Fruit fly (Drosophila melanogaster) whole organism, embryonic: Measurements from ENCODE around the gene CG5937.

Source experiments
- Atf3 ChIP-seq: fragments of 200-800 bp; sonication (Bioruptor generic); optimal IDR thresholded peaks from 3 replicates; lab custom pipeline; 2016; ENCODE audit warnings: missing biosample characterization, missing genetic modification characterization
- Bgb ChIP-seq: fragments of 200-800 bp; sonication (Bioruptor generic); IDR thresholded peaks from 2 replicates; pipeline ENCODE4 v1.3.6; 2022; ENCODE audit warnings: missing biosample characterization, missing genetic modification characterization; ENCODE audit not compliant: partially characterized antibody
- CG10959 ChIP-seq: fragments of 200-800 bp; sonication (Bioruptor generic); IDR thresholded peaks from 2 replicates; pipeline ENCODE4 v1.3.6; 2022; ENCODE audit warnings: missing biosample characterization, missing genetic modification characterization
- CG11085 ChIP-seq: fragments of 200-800 bp; sonication (Bioruptor generic); IDR thresholded peaks from 2 replicates; pipeline ENCODE4 v1.3.6; 2022; ENCODE audit warnings: missing biosample characterization, missing genetic modification characterization
- CG11456 ChIP-seq: fragments of 200-800 bp; sonication (Bioruptor generic); IDR thresholded peaks from 3 replicates; pipeline ENCODE4 v1.3.6; 2022; ENCODE audit warnings: missing biosample characterization, missing genetic modification characterization
- CG12071 ChIP-seq: fragments of 200-800 bp; sonication (Bioruptor generic); optimal IDR thresholded peaks from 3 replicates; lab custom pipeline; 2018; ENCODE audit warnings: missing biosample characterization, mild to moderate bottlenecking, missing genetic modification characterization
- CG12219 ChIP-seq: fragments of 200-800 bp; sonication (Bioruptor generic); optimal IDR thresholded peaks from 3 replicates; lab custom pipeline; 2018; ENCODE audit warnings: missing biosample characterization, mild to moderate bottlenecking, missing genetic modification characterization
- CG15073 ChIP-seq: fragments of 200-800 bp; sonication (Bioruptor generic); optimal IDR thresholded peaks from 2 replicates; lab custom pipeline; 2016; ENCODE audit warnings: missing biosample characterization, missing genetic modification characterization
- CG2678 ChIP-seq: fragments of 200-800 bp; sonication (Bioruptor generic); optimal IDR thresholded peaks from 3 replicates; lab custom pipeline; 2019; ENCODE audit warnings: missing biosample characterization, mild to moderate bottlenecking, missing genetic modification characterization, moderate library complexity
- CG4282 ChIP-seq: fragments of 200-800 bp; sonication (Bioruptor generic); optimal IDR thresholded peaks from 2 replicates; lab custom pipeline; 2016; ENCODE audit warnings: missing biosample characterization, missing genetic modification characterization
- CG4617 ChIP-seq: fragments of 200-800 bp; sonication (Bioruptor generic); optimal IDR thresholded peaks from 3 replicates; lab custom pipeline; 2016; ENCODE audit warnings: missing biosample characterization, missing genetic modification characterization, borderline replicate concordance
- CG5953 ChIP-seq: fragments of 200-800 bp; sonication (Bioruptor generic); IDR thresholded peaks from 2 replicates; pipeline ENCODE4 v1.3.6; 2022; ENCODE audit warnings: missing biosample characterization, missing genetic modification characterization
- CG6654 ChIP-seq: fragments of 200-800 bp; sonication (Bioruptor generic); optimal IDR thresholded peaks from 2 replicates; lab custom pipeline; 2017; ENCODE audit warnings: missing biosample characterization, mild to moderate bottlenecking, missing genetic modification characterization
- CG6854 ChIP-seq: fragments of 200-800 bp; sonication (Bioruptor generic); optimal IDR thresholded peaks from 3 replicates; lab custom pipeline; 2017; ENCODE audit warnings: missing biosample characterization, mild to moderate bottlenecking, missing genetic modification characterization
- CG7271 ChIP-seq: fragments of 200-800 bp; sonication (Bioruptor generic); optimal IDR thresholded peaks from 2 replicates; lab custom pipeline; 2018; ENCODE audit warnings: missing biosample characterization, mild to moderate bottlenecking, missing genetic modification characterization, moderate library complexity
- CG7928 ChIP-seq: fragments of 200-800 bp; sonication (Bioruptor generic); optimal IDR thresholded peaks from 2 replicates; lab custom pipeline; 2017; ENCODE audit warnings: missing biosample characterization, mild to moderate bottlenecking, missing genetic modification characterization
- CG8281 ChIP-seq: fragments of 200-800 bp; sonication (Bioruptor generic); optimal IDR thresholded peaks from 2 replicates; lab custom pipeline; 2018; ENCODE audit warnings: missing biosample characterization, mild to moderate bottlenecking, missing genetic modification characterization, moderate library complexity
- CG8388 ChIP-seq: fragments of 200-800 bp; sonication (Bioruptor generic); optimal IDR thresholded peaks from 2 replicates; lab custom pipeline; 2019; ENCODE audit warnings: missing biosample characterization, mild to moderate bottlenecking, missing genetic modification characterization, moderate library complexity
- CG8924 ChIP-seq: fragments of 200-800 bp; optimal IDR thresholded peaks from 3 replicates; lab custom pipeline; 2019; ENCODE audit warnings: missing biosample characterization, mild to moderate bottlenecking, missing genetic modification characterization, moderate library complexity
- CG9817 ChIP-seq: fragments of 200-800 bp; sonication (Bioruptor generic); optimal IDR thresholded peaks from 2 replicates; lab custom pipeline; 2018; ENCODE audit warnings: missing biosample characterization, mild to moderate bottlenecking, missing genetic modification characterization, moderate library complexity
- CrebB ChIP-seq: fragments of 200-800 bp; sonication (Bioruptor generic); optimal IDR thresholded peaks from 3 replicates; lab custom pipeline; 2018; ENCODE audit warnings: missing biosample characterization, mild to moderate bottlenecking, missing genetic modification characterization
- Dref ChIP-seq: fragments of 200-800 bp; sonication (Bioruptor generic); IDR thresholded peaks from 2 replicates; pipeline ENCODE4 v1.3.6; 2022; ENCODE audit warnings: missing biosample characterization, missing genetic modification characterization
- Fer1 ChIP-seq: fragments of 200-800 bp; sonication (Bioruptor generic); optimal IDR thresholded peaks from 2 replicates; lab custom pipeline; 2017; ENCODE audit warnings: missing biosample characterization, mild to moderate bottlenecking, missing genetic modification characterization
- Kr ChIP-seq: fragments of 200-800 bp; sonication (Bioruptor generic); optimal IDR thresholded peaks from 2 replicates; lab custom pipeline; 2017; ENCODE audit warnings: missing biosample characterization, mild to moderate bottlenecking, missing genetic modification characterization
- NfI ChIP-seq: fragments of 200-800 bp; sonication (Bioruptor generic); optimal IDR thresholded peaks from 3 replicates; lab custom pipeline; 2018; ENCODE audit warnings: missing biosample characterization, mild to moderate bottlenecking, missing genetic modification characterization, moderate library complexity
- Opbp ChIP-seq: fragments of 200-800 bp; sonication (Bioruptor generic); IDR thresholded peaks from 3 replicates; pipeline ENCODE4 v1.3.6; 2022; ENCODE audit warnings: missing biosample characterization, missing genetic modification characterization; ENCODE audit not compliant: partially characterized antibody
- Pdp1 ChIP-seq, 2 experiments: fragments of 200-800 bp; sonication (Bioruptor generic); optimal IDR thresholded peaks; 3 replicates each; lab custom pipeline; 2016; ENCODE audit warnings: missing biosample characterization in 2 of 2, missing genetic modification characterization in 2 of 2, mild to moderate bottlenecking in 1 of 2, moderate library complexity in 1 of 2
- Ssrp ChIP-seq: fragments of 200-800 bp; sonication (Bioruptor generic); optimal IDR thresholded peaks from 2 replicates; lab custom pipeline; 2018; ENCODE audit warnings: missing biosample characterization, mild to moderate bottlenecking, missing genetic modification characterization, moderate library complexity
- Taf1 ChIP-seq: fragments of 200-800 bp; sonication (Bioruptor generic); IDR thresholded peaks from 2 replicates; pipeline ENCODE4 v1.3.6; 2022; ENCODE audit warnings: missing biosample characterization, missing genetic modification characterization
- al ChIP-seq: fragments of 200-800 bp; sonication (Bioruptor generic); IDR thresholded peaks from 2 replicates; pipeline ENCODE4 v1.3.6; 2022; ENCODE audit warnings: missing biosample characterization, missing genetic modification characterization
- bbx ChIP-seq: fragments of 200-800 bp; sonication (Bioruptor generic); IDR thresholded peaks from 2 replicates; pipeline ENCODE4 v1.3.6; 2022; ENCODE audit warnings: missing biosample characterization, missing genetic modification characterization; ENCODE audit not compliant: partially characterized antibody
- cad ChIP-seq: fragments of >200 bp; optimal IDR thresholded peaks from 2 replicates; lab custom pipeline; 2017; ENCODE audit warnings: missing biosample characterization, missing genetic modification characterization
- chn ChIP-seq: fragments of 200-800 bp; sonication (Bioruptor generic); optimal IDR thresholded peaks from 2 replicates; lab custom pipeline; 2016; ENCODE audit warnings: missing biosample characterization, missing genetic modification characterization
- cwo ChIP-seq: fragments of 200-800 bp; sonication (Bioruptor generic); optimal IDR thresholded peaks from 3 replicates; lab custom pipeline; 2017; ENCODE audit warnings: missing biosample characterization, missing genetic modification characterization, mild to moderate bottlenecking, moderate library complexity, missing genetic modification reagents
- dm ChIP-seq: fragments of 200-800 bp; sonication (Bioruptor generic); optimal IDR thresholded peaks from 3 replicates; lab custom pipeline; 2016; ENCODE audit warnings: missing biosample characterization, missing genetic modification characterization
- dmrt11E ChIP-seq: fragments of 200-800 bp; sonication (Bioruptor generic); optimal IDR thresholded peaks from 3 replicates; lab custom pipeline; 2018; ENCODE audit warnings: missing biosample characterization, mild to moderate bottlenecking, missing genetic modification characterization, moderate library complexity
- dmrt99B ChIP-seq: fragments of 200-800 bp; sonication (Bioruptor generic); optimal IDR thresholded peaks from 2 replicates; lab custom pipeline; 2018; ENCODE audit warnings: missing biosample characterization, mild to moderate bottlenecking, missing genetic modification characterization, moderate library complexity
- insv ChIP-seq, 2 experiments: fragments of 200-800 bp; sonication (Bioruptor generic); optimal IDR thresholded peaks; 3 replicates each; lab custom pipeline; 2016 to 2018; ENCODE audit warnings: missing biosample characterization in 2 of 2, missing genetic modification characterization in 2 of 2
- lmd ChIP-seq: fragments of 200-800 bp; sonication (Bioruptor generic); IDR thresholded peaks from 2 replicates; pipeline ENCODE4 v1.3.6; 2022; ENCODE audit warnings: missing biosample characterization, missing genetic modification characterization
- luna ChIP-seq: fragments of 200-800 bp; sonication (Bioruptor generic); optimal IDR thresholded peaks from 2 replicates; lab custom pipeline; 2016; ENCODE audit warnings: missing biosample characterization, missing genetic modification characterization
- peb ChIP-seq: fragments of 200-800 bp; sonication (Bioruptor generic); IDR thresholded peaks from 2 replicates; pipeline ENCODE4 v1.3.6; 2022; ENCODE audit warnings: missing biosample characterization, missing genetic modification characterization
- sd ChIP-seq: fragments of 200-800 bp; sonication (Bioruptor generic); optimal IDR thresholded peaks from 3 replicates; lab custom pipeline; 2018; ENCODE audit warnings: missing biosample characterization, mild to moderate bottlenecking, missing genetic modification characterization, moderate library complexity
- slbo ChIP-seq: fragments of 200-800 bp; sonication (Bioruptor generic); IDR thresholded peaks from 2 replicates; pipeline ENCODE4 v1.3.6; 2022; ENCODE audit warnings: missing biosample characterization, missing genetic modification characterization
- sna ChIP-seq: fragments of 200-800 bp; sonication (Bioruptor generic); IDR thresholded peaks from 2 replicates; pipeline ENCODE4 v1.3.6; 2022; ENCODE audit warnings: missing biosample characterization, missing genetic modification characterization; ENCODE audit not compliant: partially characterized antibody
- sr ChIP-seq: fragments of 200-800 bp; sonication (Bioruptor generic); IDR thresholded peaks from 3 replicates; pipeline ENCODE4 v1.3.6; 2022; ENCODE audit warnings: missing biosample characterization, missing genetic modification characterization
- tap ChIP-seq: fragments of 200-800 bp; optimal IDR thresholded peaks from 3 replicates; lab custom pipeline; 2019; ENCODE audit warnings: missing biosample characterization, mild to moderate bottlenecking, missing genetic modification characterization, moderate library complexity
- tin ChIP-seq: fragments of 200-800 bp; sonication (Bioruptor generic); optimal IDR thresholded peaks from 3 replicates; lab custom pipeline; 2016; ENCODE audit warnings: missing biosample characterization, missing genetic modification characterization
- tio ChIP-seq: fragments of 200-800 bp; sonication (Bioruptor generic); optimal IDR thresholded peaks from 2 replicates; lab custom pipeline; 2017; ENCODE audit warnings: missing biosample characterization, missing genetic modification characterization, inconsistent platforms
- trem ChIP-seq: fragments of 200-800 bp; optimal IDR thresholded peaks from 3 replicates; lab custom pipeline; 2019; ENCODE audit warnings: missing biosample characterization, mild to moderate bottlenecking, missing genetic modification characterization, moderate library complexity

CG5937 gene

DNA sequence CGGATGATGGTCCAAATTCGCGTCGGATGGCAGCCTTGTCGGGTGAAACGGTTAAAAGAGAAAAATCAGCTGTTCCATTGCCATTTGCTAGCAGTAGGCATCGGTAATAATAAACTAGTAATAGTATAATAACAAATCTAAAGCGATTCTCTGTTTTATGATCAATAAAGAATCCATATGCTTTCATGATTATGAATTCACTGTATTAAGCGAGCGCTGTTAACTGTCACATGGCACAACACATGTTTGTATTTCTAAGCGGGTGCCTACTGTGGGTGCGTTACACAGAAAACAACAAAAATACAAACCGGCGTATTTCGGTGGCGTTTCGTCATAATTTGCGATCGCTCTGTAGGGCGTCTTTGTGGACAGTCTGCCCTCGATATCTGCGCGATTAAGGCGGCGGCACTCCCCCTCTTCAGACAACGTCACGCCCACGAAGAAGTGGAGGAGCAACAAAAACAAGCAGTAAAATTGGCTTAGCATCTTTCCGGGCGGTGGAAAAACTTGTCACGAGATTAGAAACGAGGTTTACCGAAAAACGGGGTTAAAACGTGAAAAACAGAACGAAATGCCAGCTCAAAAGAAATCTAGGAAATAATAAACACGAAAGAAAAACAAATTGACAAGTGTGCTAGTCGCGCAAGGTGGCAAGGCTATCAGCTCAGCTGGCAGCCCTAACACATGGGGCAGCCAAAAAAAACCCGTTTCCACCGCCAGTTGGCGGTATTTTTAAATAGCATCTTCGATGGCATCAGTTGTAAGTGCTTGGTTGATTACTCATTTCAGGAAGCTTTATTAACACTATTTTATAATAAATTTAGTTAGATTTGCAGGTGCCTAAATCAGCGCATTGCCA lies 51.2 kb downstream of the CG5937 start, which contains the start of the genes Nep1 and Mipp2 (continued):
- TF ChIP-seq CG2678 = peak; percentile 52
- TF ChIP-seq Pdp1 (GFP tag; optimal IDR thresholded peaks at IDR 0.05; lab: Kevin White, UChicago) = peak in 1 of 2 experiments; percentile 7
- no peak for TF ChIP-seq insv (GFP tag; optimal IDR thresholded peaks at IDR 0.05; lab: Kevin White, UChicago)
- peak; percentile 1 for TF ChIP-seq CG12071
- peak; percentile 33 for TF ChIP-seq NfI (GFP tag; lab: Kevin White, UChicago)
- TF ChIP-seq CG8924 = peak; percentile 15
- peak; percentile 3 for TF ChIP-seq CG8388 (GFP tag; lab: Kevin White, UChicago)
- no peak for TF ChIP-seq Atf3 (GFP tag; lab: Kevin White, UChicago)
- TF ChIP-seq CG7928 (GFP tag; lab: Kevin White, UChicago) = no peak
- peak; percentile 1 for TF ChIP-seq CG6854 (GFP tag; lab: Kevin White, UChicago)
- no peak for TF ChIP-seq trem (tag; lab: Kevin White, UChicago)
- TF ChIP-seq tin (GFP tag; lab: Kevin White, UChicago) = no peak
- no peak for TF ChIP-seq Fer1 (GFP tag; lab: Kevin White, UChicago)
- TF ChIP-seq slbo (GFP tag; lab: Robert Waterston, UW) = peak; percentile 76
- TF ChIP-seq tap (tag; lab: Kevin White, UChicago) = no peak
- no peak for TF ChIP-seq bbx
- no peak for TF ChIP-seq CG7271 (tag; lab: Kevin White, UChicago)
- 0 out of 2 replicates have a peak, but pooled peaks have one; percentile 21 for TF ChIP-seq al (GFP tag; lab: Robert Waterston, UW)
- TF ChIP-seq dm (GFP tag; lab: Kevin White, UChicago) = peak; percentile 1
- no peak for TF ChIP-seq CG15073 (GFP tag; lab: Kevin White, UChicago)
- TF ChIP-seq peb = no peak
- no peak for TF ChIP-seq CG4282 (GFP tag; lab: Kevin White, UChicago)
- TF ChIP-seq CG4617 = peak; percentile 36
- TF ChIP-seq sd (tag; lab: Kevin White, UChicago) = no peak
- TF ChIP-seq CrebB (tag; lab: Kevin White, UChicago) = no peak
- TF ChIP-seq Opbp (GFP tag; lab: Robert Waterston, UW) = no peak
- TF ChIP-seq CG11085 (GFP tag; lab: Robert Waterston, UW) = no peak
- peak; percentile 69 for TF ChIP-seq lmd (GFP tag; lab: Robert Waterston, UW)
- TF ChIP-seq CG10959 (GFP tag; lab: Robert Waterston, UW) = no peak
- TF ChIP-seq CG5953 (GFP tag; lab: Robert Waterston, UW) = no peak
- no peak for TF ChIP-seq Ssrp (tag; lab: Kevin White, UChicago)
- TF ChIP-seq CG9817 (tag; lab: Kevin White, UChicago) = peak; percentile 35
- TF ChIP-seq Dref (GFP tag; lab: Robert Waterston, UW) = peak; percentile 36; the same call in 1 of the 2 replicates
- no peak for TF ChIP-seq tio (GFP tag; lab: Kevin White, UChicago)
- TF ChIP-seq sr (GFP tag; lab: Robert Waterston, UW) = no peak
- no peak for TF ChIP-seq CG12219 (GFP tag; lab: Kevin White, UChicago)
- TF ChIP-seq cad = no peak
- no peak for TF ChIP-seq dmrt11E (tag; lab: Kevin White, UChicago)
- no peak for TF ChIP-seq CG6654
- no peak for TF ChIP-seq CG11456
- no peak for TF ChIP-seq CG8281 (tag; lab: Kevin White, UChicago)
- TF ChIP-seq Bgb (GFP tag; lab: Robert Waterston, UW) = no peak
- TF ChIP-seq cwo (GFP tag; lab: Kevin White, UChicago) = no peak
- no peak for TF ChIP-seq chn
- TF ChIP-seq luna (GFP tag; lab: Kevin White, UChicago) = no peak
- TF ChIP-seq Taf1 (GFP tag; lab: Robert Waterston, UW) = peak; percentile 35; the same call in 1 of the 2 replicates
- no peak for TF ChIP-seq Kr (GFP tag; lab: Kevin White, UChicago)
- TF ChIP-seq sna = no peak
- TF ChIP-seq dmrt99B (tag; lab: Kevin White, UChicago) = no peak
